Worm (Caenorhabditis elegans) whole organism, L1 larva: Measurements from ENCODE around the gene cyp-32A1.

Source experiments
- C04F5.9 ChIP-seq: sonication (generic microtip); optimal IDR thresholded peaks from 2 replicates; lab custom pipeline; 2016; ENCODE audit warnings: missing genetic modification characterization, missing compliant biosample characterization
- C16A3.4 ChIP-seq: fragments of 150-350 bp; optimal IDR thresholded peaks from 2 replicates; lab custom pipeline; 2014; ENCODE audit warnings: missing biosample characterization, missing genetic modification characterization
- C34B4.2 ChIP-seq: sonication (generic microtip); optimal IDR thresholded peaks from 2 replicates; lab custom pipeline; 2017; ENCODE audit warnings: mild to moderate bottlenecking, missing genetic modification characterization, missing compliant biosample characterization
- F16B12.6 ChIP-seq: fragments of 150-350 bp; optimal IDR thresholded peaks from 2 replicates; lab custom pipeline; 2014; ENCODE audit warnings: missing biosample characterization, missing genetic modification characterization
- alr-1 ChIP-seq: fragments of 200-800 bp; sonication (Bioruptor generic); optimal IDR thresholded peaks from 2 replicates; lab custom pipeline; 2018; ENCODE audit warnings: borderline replicate concordance, mild to moderate bottlenecking, missing genetic modification characterization, missing compliant biosample characterization
- aly-2 ChIP-seq: fragments of 150-350 bp; optimal IDR thresholded peaks from 2 replicates; lab custom pipeline; 2014; ENCODE audit warnings: missing biosample characterization, missing genetic modification characterization
- ama-1 ChIP-seq: fragments of 150-350 bp; optimal IDR thresholded peaks from 2 replicates; lab custom pipeline; 2014
- blmp-1 ChIP-seq: fragments of 150-350 bp; optimal IDR thresholded peaks from 2 replicates; lab custom pipeline; 2014; ENCODE audit warnings: missing biosample characterization, missing genetic modification characterization
- ceh-63 ChIP-seq: fragments of 200-800 bp; sonication (Bioruptor generic); optimal IDR thresholded peaks from 2 replicates; lab custom pipeline; 2018; ENCODE audit warnings: mild to moderate bottlenecking, missing genetic modification characterization, missing compliant biosample characterization
- ceh-8 ChIP-seq: fragments of 200-800 bp; sonication (Bioruptor generic); optimal IDR thresholded peaks from 2 replicates; lab custom pipeline; 2018; ENCODE audit warnings: mild to moderate bottlenecking, missing genetic modification characterization, moderate library complexity, missing compliant biosample characterization
- ceh-82 ChIP-seq, 3 experiments: fragments of 150-350 bp in 1 of 3; sonication (generic microtip) in 2 of 3; optimal IDR thresholded peaks; 2 replicates each; lab custom pipeline; 2014 to 2017; ENCODE audit warnings: missing biosample characterization in 3 of 3, missing genetic modification characterization in 3 of 3
- ceh-88 ChIP-seq: fragments of 200-800 bp; sonication (Bioruptor generic); IDR thresholded peaks from 2 replicates; pipeline ENCODE4 v1.3.6; 2022; ENCODE audit warnings: missing genetic modification characterization, missing compliant biosample characterization
- ces-1 ChIP-seq: fragments of 150-350 bp; optimal IDR thresholded peaks from 2 replicates; lab custom pipeline; 2014; ENCODE audit warnings: missing biosample characterization, missing genetic modification reagents, missing genetic modification characterization
- dsc-1 ChIP-seq: sonication (generic microtip); optimal IDR thresholded peaks from 2 replicates; lab custom pipeline; 2016; ENCODE audit warnings: mild to moderate bottlenecking, missing genetic modification characterization, missing compliant biosample characterization
- egl-13 ChIP-seq: sonication (generic microtip); optimal IDR thresholded peaks from 2 replicates; lab custom pipeline; 2016; ENCODE audit warnings: missing genotype, missing genetic modification reagents, missing genetic modification characterization, missing compliant biosample characterization
- egl-27 ChIP-seq, 2 experiments: fragments of 150-350 bp in 1 of 2; sonication (generic microtip); optimal IDR thresholded peaks; 3 replicates each; lab custom pipeline; 2017 to 2018; ENCODE audit warnings: missing biosample characterization in 2 of 2, missing genetic modification characterization in 2 of 2, missing genetic modification reagents in 2 of 2
- elt-3 ChIP-seq, 6 experiments: fragments of 150-350 bp in 1 of 6; sonication (generic microtip); optimal IDR thresholded peaks; 2 replicates each; lab custom pipeline; 2017 to 2018; ENCODE audit warnings: missing biosample characterization in 6 of 6, missing genetic modification characterization in 6 of 6, inconsistent platforms in 1 of 6
- ets-5 ChIP-seq: fragments of 200-800 bp; sonication (Bioruptor generic); IDR thresholded peaks from 2 replicates; pipeline ENCODE4 v1.3.6; 2022; ENCODE audit warnings: missing genetic modification characterization, missing compliant biosample characterization
- fkh-8 ChIP-seq: sonication (generic microtip); optimal IDR thresholded peaks from 2 replicates; lab custom pipeline; 2016; ENCODE audit warnings: mild to moderate bottlenecking, missing genetic modification characterization, missing compliant biosample characterization
- fos-1 ChIP-seq: fragments of 150-350 bp; optimal IDR thresholded peaks from 2 replicates; lab custom pipeline; 2014; ENCODE audit warnings: missing biosample characterization, missing genetic modification characterization
- hlh-17 ChIP-seq: fragments of 200-800 bp; sonication (Bioruptor generic); optimal IDR thresholded peaks from 2 replicates; lab custom pipeline; 2018; ENCODE audit warnings: missing genetic modification characterization, mild to moderate bottlenecking, missing compliant biosample characterization, moderate library complexity, borderline replicate concordance
- hlh-4 ChIP-seq: sonication (generic microtip); optimal IDR thresholded peaks from 2 replicates; lab custom pipeline; 2016; ENCODE audit warnings: mild to moderate bottlenecking, missing genetic modification characterization, missing compliant biosample characterization
- hpl-2 ChIP-seq: fragments of 150-350 bp; optimal IDR thresholded peaks from 2 replicates; lab custom pipeline; 2014; ENCODE audit warnings: missing biosample characterization, missing genetic modification reagents, missing genetic modification characterization
- irx-1 ChIP-seq: sonication (generic microtip); optimal IDR thresholded peaks from 2 replicates; lab custom pipeline; 2016; ENCODE audit warnings: missing genetic modification characterization, missing compliant biosample characterization
- isw-1 ChIP-seq: fragments of 200-800 bp; sonication (Bioruptor generic); IDR thresholded peaks from 2 replicates; pipeline ENCODE4 v1.3.6; 2022; ENCODE audit warnings: missing genetic modification characterization, missing compliant biosample characterization
- jun-1 ChIP-seq: fragments of 150-350 bp; optimal IDR thresholded peaks from 2 replicates; lab custom pipeline; 2014; ENCODE audit warnings: missing biosample characterization, missing genetic modification reagents, missing genetic modification characterization
- lin-35 ChIP-seq, 2 experiments: fragments of 150-350 bp; optimal IDR thresholded peaks; 2 replicates each; lab custom pipeline; 2014; ENCODE audit warnings: missing biosample characterization in 2 of 2, missing genetic modification characterization in 2 of 2, missing genetic modification reagents in 2 of 2
- lin-39 ChIP-seq: fragments of 150-350 bp; optimal IDR thresholded peaks from 2 replicates; lab custom pipeline; 2014; ENCODE audit warnings: missing biosample characterization, missing genetic modification reagents, missing genetic modification characterization
- lsy-2 ChIP-seq, 2 experiments: fragments of 150-350 bp; optimal IDR thresholded peaks; 2 replicates each; lab custom pipeline; 2014; ENCODE audit warnings: missing biosample characterization in 2 of 2, missing genetic modification characterization in 2 of 2
- mdl-1 ChIP-seq, 2 experiments: fragments of 150-350 bp; optimal IDR thresholded peaks; 2 replicates each; lab custom pipeline; 2014 to 2017; ENCODE audit warnings: missing biosample characterization in 2 of 2, missing genetic modification characterization in 2 of 2, inconsistent platforms in 1 of 2
- mef-2 ChIP-seq: fragments of 150-350 bp; optimal IDR thresholded peaks from 2 replicates; lab custom pipeline; 2014; ENCODE audit warnings: missing biosample characterization, missing genetic modification characterization
- mep-1 ChIP-seq: fragments of 150-350 bp; optimal IDR thresholded peaks from 2 replicates; lab custom pipeline; 2014; ENCODE audit warnings: missing biosample characterization, missing genetic modification characterization
- nhr-11 ChIP-seq: fragments of 150-350 bp; optimal IDR thresholded peaks from 2 replicates; lab custom pipeline; 2014; ENCODE audit warnings: missing biosample characterization, missing genetic modification characterization
- nhr-20 ChIP-seq: sonication (generic microtip); optimal IDR thresholded peaks from 2 replicates; lab custom pipeline; 2016; ENCODE audit warnings: mild to moderate bottlenecking, missing genetic modification characterization, missing compliant biosample characterization
- nhr-237 ChIP-seq: fragments of 150-350 bp; optimal IDR thresholded peaks from 2 replicates; lab custom pipeline; 2014; ENCODE audit warnings: missing biosample characterization, missing genetic modification characterization
- nhr-47 ChIP-seq: sonication (generic microtip); optimal IDR thresholded peaks from 2 replicates; lab custom pipeline; 2016; ENCODE audit warnings: mild to moderate bottlenecking, missing genetic modification characterization, moderate library complexity, missing compliant biosample characterization
- nhr-71 ChIP-seq: sonication (generic microtip); optimal IDR thresholded peaks from 2 replicates; lab custom pipeline; 2016; ENCODE audit warnings: mild to moderate bottlenecking, missing genetic modification characterization, moderate library complexity, missing compliant biosample characterization
- nhr-76 ChIP-seq: sonication (generic microtip); optimal IDR thresholded peaks from 2 replicates; lab custom pipeline; 2017; ENCODE audit warnings: missing biosample characterization, missing genetic modification characterization
- nhr-90 ChIP-seq: sonication (generic microtip); optimal IDR thresholded peaks from 2 replicates; lab custom pipeline; 2016; ENCODE audit warnings: mild to moderate bottlenecking, missing genetic modification characterization, missing compliant biosample characterization; ENCODE audit not compliant: poor library complexity
- pax-3 ChIP-seq: fragments of 200-800 bp; sonication (Bioruptor generic); optimal IDR thresholded peaks from 2 replicates; lab custom pipeline; 2018; ENCODE audit warnings: mild to moderate bottlenecking, missing genetic modification characterization, moderate library complexity, missing compliant biosample characterization
- pqm-1 ChIP-seq: sonication (generic microtip); optimal IDR thresholded peaks from 3 replicates; lab custom pipeline; 2017; ENCODE audit warnings: missing biosample characterization, missing genetic modification characterization
- sptf-1 ChIP-seq: fragments of 150-350 bp; optimal IDR thresholded peaks from 2 replicates; lab custom pipeline; 2014; ENCODE audit warnings: missing biosample characterization, missing genetic modification characterization
- tbx-2 ChIP-seq: sonication (generic microtip); optimal IDR thresholded peaks from 2 replicates; lab custom pipeline; 2016; ENCODE audit warnings: missing genetic modification characterization, missing compliant biosample characterization
- unc-130 ChIP-seq: fragments of 150-350 bp; optimal IDR thresholded peaks from 2 replicates; lab custom pipeline; 2017; ENCODE audit warnings: missing biosample characterization, missing genetic modification characterization, inconsistent platforms
- unc-30 ChIP-seq: sonication (generic microtip); optimal IDR thresholded peaks from 2 replicates; lab custom pipeline; 2017; ENCODE audit warnings: missing biosample characterization, missing genetic modification characterization
- unc-62 ChIP-seq: fragments of 150-350 bp; optimal IDR thresholded peaks from 2 replicates; lab custom pipeline; 2014; ENCODE audit warnings: missing biosample characterization, missing genetic modification reagents, missing genetic modification characterization
- unc-98 ChIP-seq: fragments of 200-800 bp; sonication (Bioruptor generic); IDR thresholded peaks from 2 replicates; pipeline ENCODE4 v1.3.6; 2022; ENCODE audit warnings: missing genetic modification characterization, missing compliant biosample characterization
- vab-15 ChIP-seq: sonication (generic microtip); optimal IDR thresholded peaks from 2 replicates; lab custom pipeline; 2017; ENCODE audit warnings: missing genotype, mild to moderate bottlenecking, missing genetic modification characterization, missing compliant biosample characterization
- zag-1 ChIP-seq: fragments of 150-350 bp; optimal IDR thresholded peaks from 2 replicates; lab custom pipeline; 2014; ENCODE audit warnings: missing biosample characterization, missing genetic modification characterization
- zip-4 ChIP-seq: fragments of 200-800 bp; sonication (Bioruptor generic); optimal IDR thresholded peaks from 2 replicates; lab custom pipeline; 2018; ENCODE audit warnings: mild to moderate bottlenecking, missing genetic modification characterization, moderate library complexity, missing compliant biosample characterization
- ztf-11 ChIP-seq, 2 experiments: sonication (generic microtip); optimal IDR thresholded peaks; 2 replicates each; lab custom pipeline; 2016 to 2017; ENCODE audit warnings: missing genetic modification characterization in 2 of 2, missing biosample characterization in 1 of 2, missing compliant biosample characterization in 1 of 2
- ztf-4 ChIP-seq: fragments of 150-350 bp; optimal IDR thresholded peaks from 2 replicates; lab custom pipeline; 2014; ENCODE audit warnings: missing biosample characterization, missing genetic modification characterization

cyp-32A1 gene

DNA sequence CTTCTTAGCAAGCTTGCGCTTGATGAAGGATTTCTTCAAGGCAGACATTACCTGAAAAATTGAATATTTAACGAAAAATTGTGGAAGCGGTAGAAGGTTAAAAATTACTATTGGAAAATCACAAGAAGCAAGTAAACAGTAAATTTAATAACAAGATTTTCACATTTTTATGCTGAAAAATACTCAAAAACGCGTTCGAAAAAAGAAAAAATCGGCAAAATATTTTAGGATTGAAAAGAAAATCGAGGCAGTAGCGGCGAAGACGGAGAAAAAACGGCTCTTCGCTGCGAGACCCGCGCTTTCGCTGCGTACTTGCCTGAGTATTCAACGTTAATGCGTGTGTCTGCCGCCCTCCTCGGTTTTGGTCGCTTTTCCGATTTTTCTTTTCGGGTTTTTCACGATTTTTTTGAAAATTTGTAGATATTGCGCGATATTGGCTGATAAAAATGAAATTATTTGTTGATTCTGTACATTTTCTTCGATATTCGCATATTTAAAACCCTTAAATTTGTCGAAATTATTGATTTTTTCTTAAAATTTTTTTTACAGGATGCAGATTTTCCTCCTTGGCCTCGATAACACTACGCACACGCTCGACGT is 5.5 kb upstream of the cyp-32A1 start, which contains the start of the genes rpl-39 and rps-30:
TSS of gene rpl-39 (minus strand) at position 51 of the 600 bp plus-strand sequence.
TSS of gene rps-30 (plus strand) at position 550 of the 600 bp plus-strand sequence.
- TF ChIP-seq alr-1 (tag; lab: Kevin White, UChicago) = no peak
- peak; percentile 88 for TF ChIP-seq nhr-20 (tag; lab: Kevin White, UChicago)
- TF ChIP-seq irx-1 (tag; lab: Kevin White, UChicago) = peak; percentile 41
- TF ChIP-seq lin-35 (GFP tag; optimal IDR thresholded peaks at IDR 0.05; lab: Kevin White, UChicago) = peak; percentile 82 to 90
- TF ChIP-seq zag-1 (tag; lab: Kevin White, UChicago) = peak; percentile 30
- TF ChIP-seq ceh-63 (GFP tag; lab: Kevin White, UChicago) = no peak
- no peak for TF ChIP-seq unc-62 (GFP tag; lab: Kevin White, UChicago)
- no peak for TF ChIP-seq C34B4.2 (tag; lab: Kevin White, UChicago)
- TF ChIP-seq dsc-1 = peak; percentile 54
- TF ChIP-seq F16B12.6 (tag; lab: Kevin White, UChicago) = peak; percentile 50
- TF ChIP-seq ceh-82 (tag; optimal IDR thresholded peaks at IDR 0.05; lab: Kevin White, UChicago) = peak; percentile 84 to 94 (median 84)
- TF ChIP-seq nhr-76 (tag; lab: Kevin White, UChicago) = no peak
- peak; percentile 84 for TF ChIP-seq unc-130 (tag; lab: Kevin White, UChicago)
- peak; percentile 84 for TF ChIP-seq C16A3.4 (tag; lab: Kevin White, UChicago)
- TF ChIP-seq aly-2 (tag; lab: Kevin White, UChicago) = peak; percentile 45
- TF ChIP-seq jun-1 (tag; lab: Kevin White, UChicago) = peak; percentile 69
- no peak for TF ChIP-seq ceh-8 (GFP tag; lab: Kevin White, UChicago)
- TF ChIP-seq nhr-11 (tag; lab: Kevin White, UChicago) = peak; percentile 29
- peak; percentile 72 for TF ChIP-seq hpl-2
- peak; percentile 78 for TF ChIP-seq tbx-2 (tag; lab: Kevin White, UChicago)
- TF ChIP-seq unc-98 (GFP tag; lab: Robert Waterston, UW) = 0 out of 2 replicates have a peak, but pooled peaks have one; percentile 31
- TF ChIP-seq unc-30 = no peak
- peak; percentile 87 for TF ChIP-seq isw-1
- TF ChIP-seq sptf-1 = no peak
- TF ChIP-seq pqm-1 = no peak
- peak; percentile 39 for TF ChIP-seq lin-39 (tag; lab: Kevin White, UChicago)
- peak; percentile 87 to 93 for TF ChIP-seq lsy-2 (tag; optimal IDR thresholded peaks at IDR 0.05; lab: Kevin White, UChicago)
- TF ChIP-seq nhr-47 = peak; percentile 86
- no peak for TF ChIP-seq vab-15
- no peak for TF ChIP-seq zip-4
- peak; percentile 57 for TF ChIP-seq fos-1 (tag; lab: Kevin White, UChicago)
- no peak for TF ChIP-seq hlh-4
- TF ChIP-seq ama-1 (lab: Kevin White, UChicago) = peak; percentile 39
- no peak for TF ChIP-seq ztf-11 (tag; optimal IDR thresholded peaks at IDR 0.05; lab: Kevin White, UChicago)
- TF ChIP-seq ceh-88 = peak; percentile 37; the same call in 1 of the 2 replicates
- no peak for TF ChIP-seq egl-13 (tag; lab: Kevin White, UChicago)
- no peak for TF ChIP-seq egl-27 (tag; optimal IDR thresholded peaks at IDR 0.05; lab: Kevin White, UChicago)
- TF ChIP-seq ces-1 (GFP tag; lab: Kevin White, UChicago) = no peak
- no peak for TF ChIP-seq hlh-17
- TF ChIP-seq ets-5 (GFP tag; lab: Robert Waterston, UW) = no peak
- peak in 5 of 6 experiments; percentile 23 to 82 (median 61) for TF ChIP-seq elt-3 (tag; optimal IDR thresholded peaks at IDR 0.05; lab: Kevin White, UChicago)
- peak; percentile 85 for TF ChIP-seq fkh-8 (tag; lab: Kevin White, UChicago)
- peak; percentile 71 for TF ChIP-seq blmp-1
- TF ChIP-seq mep-1 = peak; percentile 90
- TF ChIP-seq ztf-4 (tag; lab: Kevin White, UChicago) = peak; percentile 23
- no peak for TF ChIP-seq C04F5.9
- TF ChIP-seq mef-2 = peak; percentile 38
- TF ChIP-seq nhr-71 (tag; lab: Kevin White, UChicago) = peak; percentile 91
- TF ChIP-seq mdl-1 (tag; optimal IDR thresholded peaks at IDR 0.05; lab: Kevin White, UChicago) = peak in 1 of 2 experiments; percentile 73
- peak; percentile 17 for TF ChIP-seq nhr-237 (tag; lab: Kevin White, UChicago)
- TF ChIP-seq pax-3 = peak; percentile 54
- TF ChIP-seq nhr-90 (tag; lab: Kevin White, UChicago) = peak; percentile 59
